Fruit fly (Drosophila melanogaster) whole organism, embryonic: ENCODE measurements around the gene Vta1.
A peak's percentile ranks its signal among the peaks of the same experiment; 100 is the strongest.

Source experiments
- BtbVII ChIP-seq: fragments of 200-800 bp; sonication (Bioruptor generic); optimal IDR thresholded peaks from 3 replicates; lab custom pipeline; 2017; ENCODE audit warnings: missing biosample characterization, mild to moderate bottlenecking, missing genetic modification characterization
- CG10209 ChIP-seq: fragments of 200-800 bp; sonication (Bioruptor generic); optimal IDR thresholded peaks from 3 replicates; lab custom pipeline; 2017; ENCODE audit warnings: missing biosample characterization, mild to moderate bottlenecking, missing genetic modification characterization, missing genetic modification reagents
- CG10267 ChIP-seq: fragments of 200-800 bp; sonication (Bioruptor generic); optimal IDR thresholded peaks from 2 replicates; lab custom pipeline; 2018; ENCODE audit warnings: missing biosample characterization, mild to moderate bottlenecking, missing genetic modification characterization, moderate library complexity
- CG10366 ChIP-seq: fragments of 200-800 bp; sonication (Bioruptor generic); IDR thresholded peaks from 2 replicates; pipeline ENCODE4 v1.3.6; 2022; ENCODE audit warnings: missing biosample characterization, missing genetic modification characterization
- CG11085 ChIP-seq: fragments of 200-800 bp; sonication (Bioruptor generic); IDR thresholded peaks from 2 replicates; pipeline ENCODE4 v1.3.6; 2022; ENCODE audit warnings: missing biosample characterization, missing genetic modification characterization
- CG11247 ChIP-seq: fragments of 200-800 bp; sonication (Bioruptor generic); IDR thresholded peaks from 2 replicates; pipeline ENCODE4 v1.3.6; 2022; ENCODE audit warnings: missing biosample characterization, missing genetic modification characterization
- CG12236 ChIP-seq: fragments of 200-800 bp; sonication (Bioruptor generic); optimal IDR thresholded peaks from 2 replicates; lab custom pipeline; 2016; ENCODE audit warnings: missing biosample characterization, missing genetic modification characterization
- CG12391 ChIP-seq: fragments of 200-800 bp; sonication (Bioruptor generic); optimal IDR thresholded peaks from 3 replicates; lab custom pipeline; 2018; ENCODE audit warnings: missing biosample characterization, mild to moderate bottlenecking, missing genetic modification characterization, moderate library complexity
- CG12744 ChIP-seq: fragments of 200-800 bp; sonication (Bioruptor generic); optimal IDR thresholded peaks from 2 replicates; lab custom pipeline; 2016; ENCODE audit warnings: missing biosample characterization, missing genetic modification characterization
- CG13424 ChIP-seq: fragments of 200-800 bp; sonication (Bioruptor generic); optimal IDR thresholded peaks from 2 replicates; lab custom pipeline; 2019; ENCODE audit warnings: missing biosample characterization, mild to moderate bottlenecking, missing genetic modification characterization, moderate library complexity
- CG14441 ChIP-seq: fragments of 200-800 bp; sonication (Bioruptor generic); IDR thresholded peaks from 2 replicates; pipeline ENCODE4 v1.3.6; 2022; ENCODE audit warnings: missing biosample characterization, missing genetic modification characterization
- CG16779 ChIP-seq: fragments of 200-800 bp; sonication (Bioruptor generic); IDR thresholded peaks from 2 replicates; pipeline ENCODE4 v1.3.6; 2022; ENCODE audit warnings: missing biosample characterization, missing genetic modification characterization
- CG17612 ChIP-seq: fragments of 200-800 bp; sonication (Bioruptor generic); IDR thresholded peaks from 2 replicates; pipeline ENCODE4 v1.3.6; 2022; ENCODE audit warnings: missing biosample characterization, missing genetic modification characterization
- CG2120 ChIP-seq: fragments of 200-800 bp; sonication (Bioruptor generic); optimal IDR thresholded peaks from 3 replicates; lab custom pipeline; 2016; ENCODE audit warnings: missing biosample characterization, missing genetic modification characterization
- CG2678 ChIP-seq: fragments of 200-800 bp; sonication (Bioruptor generic); optimal IDR thresholded peaks from 3 replicates; lab custom pipeline; 2019; ENCODE audit warnings: missing biosample characterization, mild to moderate bottlenecking, missing genetic modification characterization, moderate library complexity
- CG6765 ChIP-seq: fragments of 200-800 bp; sonication (Bioruptor generic); optimal IDR thresholded peaks from 3 replicates; lab custom pipeline; 2017; ENCODE audit warnings: missing biosample characterization, mild to moderate bottlenecking, missing genetic modification characterization
- CG7839 ChIP-seq: fragments of 200-800 bp; sonication (Bioruptor generic); optimal IDR thresholded peaks from 3 replicates; lab custom pipeline; 2018; ENCODE audit warnings: missing biosample characterization, mild to moderate bottlenecking, missing genetic modification characterization, moderate library complexity
- CG9797 ChIP-seq: fragments of 200-800 bp; sonication (Bioruptor generic); optimal IDR thresholded peaks from 3 replicates; lab custom pipeline; 2018; ENCODE audit warnings: missing biosample characterization, mild to moderate bottlenecking, missing genetic modification characterization
- Chrac-16 ChIP-seq: fragments of 200-800 bp; sonication (Bioruptor generic); optimal IDR thresholded peaks from 3 replicates; lab custom pipeline; 2016; ENCODE audit warnings: missing biosample characterization, missing genetic modification characterization
- CoRest ChIP-seq: fragments of 200-800 bp; sonication (Bioruptor generic); optimal IDR thresholded peaks from 3 replicates; lab custom pipeline; 2018; ENCODE audit warnings: missing biosample characterization, mild to moderate bottlenecking, missing genetic modification characterization, moderate library complexity
- Dp ChIP-seq: fragments of 200-800 bp; sonication (Bioruptor generic); optimal IDR thresholded peaks from 2 replicates; lab custom pipeline; 2018; ENCODE audit warnings: missing biosample characterization, mild to moderate bottlenecking, missing genetic modification characterization, moderate library complexity
- Drgx ChIP-seq: fragments of 200-800 bp; sonication (Bioruptor generic); IDR thresholded peaks from 2 replicates; pipeline ENCODE4 v1.3.6; 2022; ENCODE audit warnings: missing biosample characterization, missing genetic modification characterization
- Ets97D ChIP-seq: fragments of 200-800 bp; sonication (Bioruptor generic); optimal IDR thresholded peaks from 3 replicates; lab custom pipeline; 2016; ENCODE audit warnings: missing biosample characterization, missing genetic modification characterization
- Fer3 ChIP-seq: fragments of 200-800 bp; sonication (Bioruptor generic); optimal IDR thresholded peaks from 2 replicates; lab custom pipeline; 2018; ENCODE audit warnings: missing biosample characterization, mild to moderate bottlenecking, missing genetic modification characterization, moderate library complexity
- HHEX ChIP-seq: fragments of 200-800 bp; sonication (Bioruptor generic); optimal IDR thresholded peaks from 3 replicates; lab custom pipeline; 2017; ENCODE audit warnings: missing biosample characterization, mild to moderate bottlenecking, missing genetic modification characterization, missing genetic modification reagents
- Hmr ChIP-seq: fragments of 200-800 bp; sonication (Bioruptor generic); optimal IDR thresholded peaks from 3 replicates; lab custom pipeline; 2017; ENCODE audit warnings: mild to moderate bottlenecking, missing biosample characterization, missing genetic modification reagents, missing genetic modification characterization
- NFAT ChIP-seq: fragments of 200-800 bp; sonication (Bioruptor generic); IDR thresholded peaks from 2 replicates; pipeline ENCODE4 v1.3.6; 2022; ENCODE audit warnings: missing biosample characterization, missing genetic modification characterization
- NfI ChIP-seq: fragments of 200-800 bp; sonication (Bioruptor generic); optimal IDR thresholded peaks from 3 replicates; lab custom pipeline; 2018; ENCODE audit warnings: missing biosample characterization, mild to moderate bottlenecking, missing genetic modification characterization, moderate library complexity
- Pdp1 ChIP-seq, 2 experiments: fragments of 200-800 bp; sonication (Bioruptor generic); optimal IDR thresholded peaks; 3 replicates each; lab custom pipeline; 2016; ENCODE audit warnings: missing biosample characterization in 2 of 2, missing genetic modification characterization in 2 of 2, mild to moderate bottlenecking in 1 of 2, moderate library complexity in 1 of 2
- Rfx ChIP-seq: fragments of 200-800 bp; sonication (Bioruptor generic); IDR thresholded peaks from 2 replicates; pipeline ENCODE4 v1.3.6; 2022; ENCODE audit warnings: missing biosample characterization, missing genetic modification characterization
- Vsx1 ChIP-seq: fragments of 200-800 bp; sonication (Bioruptor generic); optimal IDR thresholded peaks from 2 replicates; lab custom pipeline; 2017; ENCODE audit warnings: missing biosample characterization, mild to moderate bottlenecking, missing genetic modification characterization, missing genetic modification reagents
- Xbp1 ChIP-seq: fragments of 200-800 bp; sonication (Bioruptor generic); optimal IDR thresholded peaks from 3 replicates; lab custom pipeline; 2016; ENCODE audit warnings: missing biosample characterization, mild to moderate bottlenecking, missing genetic modification characterization
- amos ChIP-seq: fragments of 200-800 bp; sonication (Bioruptor generic); IDR thresholded peaks from 2 replicates; pipeline ENCODE4 v1.3.6; 2022; ENCODE audit warnings: missing biosample characterization, missing genetic modification characterization; ENCODE audit not compliant: partially characterized antibody
- ara ChIP-seq: fragments of 200-800 bp; sonication (Bioruptor generic); IDR thresholded peaks from 2 replicates; pipeline ENCODE4 v1.3.6; 2022; ENCODE audit warnings: missing biosample characterization, missing genetic modification characterization
- bab2 ChIP-seq: fragments of 200-800 bp; sonication (Bioruptor generic); optimal IDR thresholded peaks from 2 replicates; lab custom pipeline; 2016; ENCODE audit warnings: missing biosample characterization, missing genetic modification characterization
- chif ChIP-seq, 2 experiments: fragments of 200-800 bp; sonication (Bioruptor generic); optimal IDR thresholded peaks; 3 replicates each; lab custom pipeline; 2016; ENCODE audit warnings: missing biosample characterization in 2 of 2, missing genetic modification characterization in 2 of 2
- ewg ChIP-seq: fragments of 200-800 bp; sonication (Bioruptor generic); optimal IDR thresholded peaks from 3 replicates; lab custom pipeline; 2017; ENCODE audit warnings: mild to moderate bottlenecking, missing biosample characterization, missing genetic modification reagents, missing genetic modification characterization
- gem ChIP-seq: fragments of 200-800 bp; sonication (Bioruptor generic); optimal IDR thresholded peaks from 2 replicates; lab custom pipeline; 2019; ENCODE audit warnings: missing biosample characterization, mild to moderate bottlenecking, missing genetic modification characterization, moderate library complexity
- grau ChIP-seq: fragments of 200-800 bp; optimal IDR thresholded peaks from 3 replicates; lab custom pipeline; 2019; ENCODE audit warnings: missing biosample characterization, mild to moderate bottlenecking, missing genetic modification characterization, moderate library complexity
- jigr1 ChIP-seq: fragments of 200-800 bp; sonication (Bioruptor generic); IDR thresholded peaks from 3 replicates; pipeline ENCODE4 v1.3.6; 2022; ENCODE audit warnings: missing biosample characterization, missing genetic modification characterization
- klu ChIP-seq: fragments of 200-800 bp; sonication (Bioruptor generic); IDR thresholded peaks from 2 replicates; pipeline ENCODE4 v1.3.6; 2022; ENCODE audit warnings: missing biosample characterization, missing genetic modification characterization
- lab ChIP-seq: fragments of 200-800 bp; sonication (Bioruptor generic); optimal IDR thresholded peaks from 3 replicates; lab custom pipeline; 2017; ENCODE audit warnings: missing biosample characterization, missing genetic modification characterization, mild to moderate bottlenecking, moderate library complexity, missing genetic modification reagents
- nerfin-1 ChIP-seq: fragments of 200-800 bp; sonication (Bioruptor generic); optimal IDR thresholded peaks from 3 replicates; lab custom pipeline; 2019; ENCODE audit warnings: missing biosample characterization, mild to moderate bottlenecking, missing genetic modification characterization, moderate library complexity
- pita ChIP-seq: fragments of 200-800 bp; sonication (Bioruptor generic); optimal IDR thresholded peaks from 2 replicates; lab custom pipeline; 2017; ENCODE audit warnings: missing biosample characterization, mild to moderate bottlenecking, missing genetic modification characterization
- pros ChIP-seq: fragments of 200-800 bp; sonication (Bioruptor generic); optimal IDR thresholded peaks from 3 replicates; lab custom pipeline; 2019; ENCODE audit warnings: missing biosample characterization, mild to moderate bottlenecking, missing genetic modification characterization, moderate library complexity
- row ChIP-seq: fragments of 200-800 bp; sonication (Bioruptor generic); IDR thresholded peaks from 3 replicates; pipeline ENCODE4 v1.3.6; 2022; ENCODE audit warnings: missing biosample characterization, missing genetic modification characterization
- so ChIP-seq: fragments of 200-800 bp; sonication (Bioruptor generic); IDR thresholded peaks from 3 replicates; pipeline ENCODE4 v1.3.6; 2022; ENCODE audit warnings: missing biosample characterization, missing genetic modification characterization
- sqz ChIP-seq: fragments of 200-800 bp; sonication (Bioruptor generic); optimal IDR thresholded peaks from 3 replicates; lab custom pipeline; 2018; ENCODE audit warnings: missing biosample characterization, mild to moderate bottlenecking, missing genetic modification characterization
- trem ChIP-seq: fragments of 200-800 bp; optimal IDR thresholded peaks from 3 replicates; lab custom pipeline; 2019; ENCODE audit warnings: missing biosample characterization, mild to moderate bottlenecking, missing genetic modification characterization, moderate library complexity
- zen2 ChIP-seq: fragments of 200-800 bp; sonication (Bioruptor generic); IDR thresholded peaks from 3 replicates; pipeline ENCODE4 v1.3.6; 2022; ENCODE audit warnings: missing biosample characterization, missing genetic modification characterization; ENCODE audit not compliant: partially characterized antibody

Gene Vta1

dm6 chr3L:1609611-1610010 is 43.1 kb downstream of the Vta1 start (continued):
- TF ChIP-seq HHEX (GFP tag; lab: Kevin White, UChicago) (peak; percentile 34), Vsx1 (GFP tag; lab: Kevin White, UChicago) (no peak), pita (no peak), chif (GFP tag; optimal IDR thresholded peaks at IDR 0.05; lab: Kevin White, UChicago) (peak in 1 of 2 experiments; percentile 13), Hmr (GFP tag; lab: Kevin White, UChicago) (peak; percentile 57), Chrac-16 (GFP tag; lab: Kevin White, UChicago) (peak; percentile 9), CG13424 (tag; lab: Kevin White, UChicago) (peak; percentile 5), ewg (GFP tag; lab: Kevin White, UChicago) (no peak), Xbp1 (peak; percentile 25), CG11247 (GFP tag; lab: Robert Waterston, UW) (no peak), so (0 out of 3 replicates have a peak, but pooled peaks have one; percentile 10), BtbVII (GFP tag; lab: Kevin White, UChicago) (peak; percentile 52), pros (GFP tag; lab: Kevin White, UChicago) (no peak), CG12391 (tag; lab: Kevin White, UChicago) (peak; percentile 34), CG10267 (tag; lab: Kevin White, UChicago) (no peak), NfI (GFP tag; lab: Kevin White, UChicago) (peak; percentile 21), CG16779 (no peak), zen2 (no peak), jigr1 (GFP tag; lab: Robert Waterston, UW) (no peak), ara (GFP tag; lab: Robert Waterston, UW) (no peak), CG2120 (GFP tag; lab: Kevin White, UChicago) (peak; percentile 75), lab (peak; percentile 36), klu (peak; percentile 54), row (peak; percentile 54), Drgx (0 out of 2 replicates have a peak, but pooled peaks have one; percentile 44), CG11085 (GFP tag; lab: Robert Waterston, UW) (0 out of 2 replicates have a peak, but pooled peaks have one; percentile 38), Pdp1 (GFP tag; optimal IDR thresholded peaks at IDR 0.05; lab: Kevin White, UChicago) (peak in 1 of 2 experiments; percentile 46), CG7839 (tag; lab: Kevin White, UChicago) (peak; percentile 76), CoRest (tag; lab: Kevin White, UChicago) (peak; percentile 62), Fer3 (tag; lab: Kevin White, UChicago) (peak; percentile 42), amos (GFP tag; lab: Robert Waterston, UW) (no peak), nerfin-1 (tag; lab: Kevin White, UChicago) (no peak), gem (tag; lab: Kevin White, UChicago) (peak; percentile 59), CG12744 (GFP tag; lab: Kevin White, UChicago) (peak; percentile 23), trem (tag; lab: Kevin White, UChicago) (no peak), bab2 (GFP tag; lab: Kevin White, UChicago) (peak; percentile 25), Rfx (GFP tag; lab: Robert Waterston, UW) (peak; percentile 80), sqz (no peak), Dp (GFP tag; lab: Kevin White, UChicago) (no peak), CG6765 (no peak), CG9797 (GFP tag; lab: Kevin White, UChicago) (no peak), grau (tag; lab: Kevin White, UChicago) (peak; percentile 64), CG2678 (peak; percentile 72), CG10209 (peak; percentile 34), CG17612 (GFP tag; lab: Robert Waterston, UW) (no peak), Ets97D (GFP tag; lab: Kevin White, UChicago) (no peak), CG14441 (peak; percentile 56; the same call in 1 of the 2 replicates), CG10366 (GFP tag; lab: Robert Waterston, UW) (peak; percentile 19; the same call in 1 of the 2 replicates), CG12236 (GFP tag; lab: Kevin White, UChicago) (no peak), NFAT (peak; percentile 55; the same call in 1 of the 2 replicates)
